Fruit fly (Drosophila melanogaster): ENCODE data around the gene Eig71Eh.

dm6 chr3L:15636359-15636758 lies 22.9 kb downstream of the Eig71Eh start:
- TF ChIP-seq Myc (optimal IDR thresholded peaks at IDR 0.05): no peak
- TF ChIP-seq psq (optimal IDR thresholded peaks at IDR 0.05): no peak
- no peak for TF ChIP-seq h (optimal IDR thresholded peaks at IDR 0.05)
- TF ChIP-seq insv (optimal IDR thresholded peaks at IDR 0.05): no peak
- TF ChIP-seq Sin3A (optimal IDR thresholded peaks at IDR 0.05): no peak
- no peak for TF ChIP-seq ttk (optimal IDR thresholded peaks at IDR 0.05)

Data from Kc167 (cell line).